Worm (Caenorhabditis elegans) whole organism, mixed stage, embryonic: ENCODE data around the gene Y75D11A.3.
"Not testable (repeated sequence)": the region's sequence is repeated elsewhere in the genome, so short reads cannot be mapped to it uniquely, and the experiment has no call there.

Experiments used
- M03D4.4 ChIP-seq: sonication (generic microtip); optimal IDR thresholded peaks from 2 replicates; lab custom pipeline; 2017; ENCODE audit warnings: mild to moderate bottlenecking, missing genetic modification characterization, missing compliant biosample characterization
- blmp-1 ChIP-seq: fragments of 150-350 bp; optimal IDR thresholded peaks from 2 replicates; lab custom pipeline; 2014; ENCODE audit warnings: missing biosample characterization, missing genetic modification characterization
- ceh-39 ChIP-seq: fragments of 150-350 bp; optimal IDR thresholded peaks from 2 replicates; lab custom pipeline; 2014; ENCODE audit warnings: missing biosample characterization, missing genetic modification characterization
- ceh-83 ChIP-seq: fragments of 200-800 bp; sonication (Bioruptor generic); optimal IDR thresholded peaks from 2 replicates; lab custom pipeline; 2018; ENCODE audit warnings: mild to moderate bottlenecking, missing genetic modification characterization, missing compliant biosample characterization
- ces-1 ChIP-seq: fragments of 150-350 bp; optimal IDR thresholded peaks from 2 replicates; lab custom pipeline; 2014; ENCODE audit warnings: missing biosample characterization, missing genetic modification reagents, missing genetic modification characterization
- cnd-1 ChIP-seq: fragments of 200-800 bp; sonication (Bioruptor generic); optimal IDR thresholded peaks from 2 replicates; lab custom pipeline; 2018; ENCODE audit warnings: mild to moderate bottlenecking, missing genetic modification characterization, missing compliant biosample characterization
- drap-1 ChIP-seq: fragments of 200-800 bp; sonication (Bioruptor generic); optimal IDR thresholded peaks from 3 replicates; lab custom pipeline; 2018; ENCODE audit warnings: mild to moderate bottlenecking, missing genetic modification characterization, missing compliant biosample characterization
- elt-1 ChIP-seq: sonication (generic microtip); optimal IDR thresholded peaks from 2 replicates; lab custom pipeline; 2017; ENCODE audit warnings: missing genetic modification characterization, mild to moderate bottlenecking, missing compliant biosample characterization, antibody characterized with exemption, moderate library complexity, borderline replicate concordance; ENCODE audit not compliant: insufficient read depth
- elt-3 ChIP-seq: fragments of 150-350 bp; optimal IDR thresholded peaks from 2 replicates; lab custom pipeline; 2014; ENCODE audit warnings: missing biosample characterization, missing genetic modification characterization
- flh-1 ChIP-seq: fragments of 200-800 bp; sonication (Bioruptor generic); optimal IDR thresholded peaks from 2 replicates; lab custom pipeline; 2018; ENCODE audit warnings: mild to moderate bottlenecking, missing genetic modification characterization, moderate library complexity, missing compliant biosample characterization
- ham-2 ChIP-seq: fragments of 200-800 bp; sonication (Bioruptor generic); optimal IDR thresholded peaks from 2 replicates; lab custom pipeline; 2018; ENCODE audit warnings: mild to moderate bottlenecking, missing genetic modification characterization, missing compliant biosample characterization
- hlh-1 ChIP-seq: fragments of 150-350 bp; optimal IDR thresholded peaks from 2 replicates; lab custom pipeline; 2014; ENCODE audit warnings: missing biosample characterization, missing genetic modification reagents, missing genetic modification characterization
- lin-13 ChIP-seq: fragments of 150-350 bp; optimal IDR thresholded peaks from 2 replicates; lab custom pipeline; 2014; ENCODE audit warnings: missing biosample characterization, missing genetic modification characterization
- lin-32 ChIP-seq: fragments of 200-800 bp; sonication (Bioruptor generic); optimal IDR thresholded peaks from 2 replicates; lab custom pipeline; 2018; ENCODE audit warnings: mild to moderate bottlenecking, missing genetic modification characterization, missing compliant biosample characterization
- lsy-2 ChIP-seq: fragments of 150-350 bp; optimal IDR thresholded peaks from 2 replicates; lab custom pipeline; 2014; ENCODE audit warnings: missing biosample characterization, missing genetic modification characterization
- mab-5 ChIP-seq: fragments of 150-350 bp; optimal IDR thresholded peaks from 2 replicates; lab custom pipeline; 2014; ENCODE audit warnings: missing biosample characterization, missing genetic modification characterization
- mep-1 ChIP-seq: fragments of 150-350 bp; optimal IDR thresholded peaks from 2 replicates; lab custom pipeline; 2017; ENCODE audit warnings: missing biosample characterization, missing genetic modification reagents, missing genetic modification characterization, inconsistent platforms
- mls-2 ChIP-seq: sonication (generic microtip); optimal IDR thresholded peaks from 2 replicates; lab custom pipeline; 2016; ENCODE audit warnings: mild to moderate bottlenecking, missing genetic modification characterization, moderate library complexity, missing compliant biosample characterization
- nhr-12 ChIP-seq: fragments of 150-350 bp; optimal IDR thresholded peaks from 2 replicates; lab custom pipeline; 2014; ENCODE audit warnings: missing biosample characterization, missing genetic modification characterization
- nhr-2 ChIP-seq: fragments of 150-350 bp; optimal IDR thresholded peaks from 2 replicates; lab custom pipeline; 2014; ENCODE audit warnings: missing biosample characterization, missing genetic modification characterization
- nhr-237 ChIP-seq: fragments of 150-350 bp; optimal IDR thresholded peaks from 2 replicates; lab custom pipeline; 2014; ENCODE audit warnings: missing biosample characterization, missing genetic modification characterization
- nhr-28 ChIP-seq: fragments of 150-350 bp; optimal IDR thresholded peaks from 2 replicates; lab custom pipeline; 2014; ENCODE audit warnings: missing biosample characterization, missing genetic modification characterization
- nhr-76 ChIP-seq: sonication (generic microtip); optimal IDR thresholded peaks from 2 replicates; lab custom pipeline; 2017; ENCODE audit warnings: missing biosample characterization, missing genetic modification characterization
- pha-4 ChIP-seq: fragments of 150-350 bp; optimal IDR thresholded peaks from 2 replicates; lab custom pipeline; 2018; ENCODE audit warnings: missing biosample characterization, missing genetic modification reagents, missing genetic modification characterization
- sptf-1 ChIP-seq: sonication (generic microtip); optimal IDR thresholded peaks from 2 replicates; lab custom pipeline; 2017; ENCODE audit warnings: mild to moderate bottlenecking, missing genetic modification characterization, moderate library complexity, missing compliant biosample characterization
- tbx-8 ChIP-seq: fragments of 200-800 bp; sonication (Bioruptor generic); optimal IDR thresholded peaks from 2 replicates; lab custom pipeline; 2018; ENCODE audit warnings: mild to moderate bottlenecking, missing genetic modification characterization, moderate library complexity, missing compliant biosample characterization
- unc-120 ChIP-seq: sonication (generic microtip); optimal IDR thresholded peaks from 2 replicates; lab custom pipeline; 2017; ENCODE audit warnings: missing genetic modification characterization, missing compliant biosample characterization; ENCODE audit not compliant: poor library complexity, severe bottlenecking
- unc-62 ChIP-seq: fragments of 150-350 bp; optimal IDR thresholded peaks from 2 replicates; lab custom pipeline; 2014; ENCODE audit warnings: missing biosample characterization, missing genetic modification reagents, missing genetic modification characterization
- zip-8 ChIP-seq: fragments of 150-350 bp; optimal IDR thresholded peaks from 2 replicates; lab custom pipeline; 2014; ENCODE audit warnings: missing biosample characterization, missing genetic modification characterization
- ztf-11 ChIP-seq: fragments of 150-350 bp; optimal IDR thresholded peaks from 2 replicates; lab custom pipeline; 2014; ENCODE audit warnings: missing biosample characterization, missing genetic modification characterization

The Y75D11A.3 gene

DNA sequence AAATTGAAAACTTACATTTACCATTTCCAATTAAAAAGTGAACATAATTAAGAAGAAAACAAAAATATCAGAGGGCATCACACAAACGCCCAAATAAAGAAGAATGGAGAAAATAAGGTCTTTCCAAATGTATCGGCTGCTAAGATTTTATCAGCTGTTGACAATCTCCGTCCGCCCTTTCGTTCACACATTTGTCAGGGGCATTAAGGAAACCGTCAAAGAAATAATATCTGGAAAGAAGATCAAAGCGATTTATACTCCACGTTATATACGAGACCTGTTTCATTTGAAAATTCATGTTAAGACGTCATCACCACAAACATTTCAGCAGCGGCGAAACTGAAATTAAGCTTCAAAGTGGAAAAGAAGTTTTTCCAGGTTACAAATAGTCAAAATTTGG lies 33.5 kb downstream of the Y75D11A.3 start, which contains the start of gene fbxa-52:
Gene fbxa-52 (minus strand): TSS at position 101 of the 400 bp plus-strand sequence.
- TF ChIP-seq nhr-237 (tag; lab: Kevin White, UChicago) (no peak), nhr-76 (tag; lab: Kevin White, UChicago) (no peak), unc-62 (GFP tag; lab: Kevin White, UChicago) (no peak), drap-1 (GFP tag; lab: Kevin White, UChicago) (no peak), nhr-2 (tag; lab: Kevin White, UChicago) (no peak)

DNA sequence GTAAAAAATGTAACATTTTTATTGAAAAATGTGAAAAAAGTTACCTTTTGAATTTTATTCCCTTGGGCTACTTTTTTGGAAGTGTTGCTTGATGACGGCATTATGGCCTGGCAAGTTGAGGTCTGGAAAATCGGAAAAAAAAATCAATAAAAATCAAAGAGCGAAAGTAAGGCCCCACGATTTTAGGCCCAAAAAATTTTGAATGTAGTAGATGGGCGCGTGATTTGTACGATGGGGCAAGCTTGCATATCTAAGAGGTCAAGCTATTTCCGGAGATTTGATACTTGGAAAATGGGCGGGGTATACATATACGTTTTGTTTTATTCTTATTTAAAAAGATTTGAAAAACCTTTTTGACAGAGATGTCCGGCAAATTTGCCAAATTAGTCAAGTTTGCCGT lies 39.5 kb downstream of the Y75D11A.3 start, which contains the start of gene F07G6.5:
Gene F07G6.5 (minus strand): TSS at position 101 of the 400 bp plus-strand sequence.
- TF ChIP-seq tbx-8 (GFP tag; lab: Kevin White, UChicago), result no peak
- TF ChIP-seq unc-120, result no peak
- TF ChIP-seq cnd-1, result no peak
- no peak for TF ChIP-seq ztf-11 (tag; lab: Kevin White, UChicago)
- no peak for TF ChIP-seq elt-1 (tag; lab: Kevin White, UChicago)
- TF ChIP-seq nhr-28, result no peak
- no peak for TF ChIP-seq mab-5 (tag; lab: Kevin White, UChicago)
- TF ChIP-seq mls-2 (tag; lab: Kevin White, UChicago), result no peak
- no peak for TF ChIP-seq lin-13 (tag; lab: Kevin White, UChicago)
- no peak for TF ChIP-seq sptf-1 (tag; lab: Kevin White, UChicago)
- TF ChIP-seq blmp-1 (tag; lab: Kevin White, UChicago), result no peak
- TF ChIP-seq M03D4.4, result no peak
- TF ChIP-seq ceh-83 (GFP tag; lab: Kevin White, UChicago), result no peak
- TF ChIP-seq zip-8, result no peak
- no peak for TF ChIP-seq flh-1 (GFP tag; lab: Kevin White, UChicago)
- no peak for TF ChIP-seq nhr-2 (tag; lab: Kevin White, UChicago)
- no peak for TF ChIP-seq ham-2 (GFP tag; lab: Kevin White, UChicago)
- TF ChIP-seq lin-32, result no peak
- no peak for TF ChIP-seq nhr-12 (tag; lab: Kevin White, UChicago)
- TF ChIP-seq, all 35 proteins: peak for 0

DNA sequence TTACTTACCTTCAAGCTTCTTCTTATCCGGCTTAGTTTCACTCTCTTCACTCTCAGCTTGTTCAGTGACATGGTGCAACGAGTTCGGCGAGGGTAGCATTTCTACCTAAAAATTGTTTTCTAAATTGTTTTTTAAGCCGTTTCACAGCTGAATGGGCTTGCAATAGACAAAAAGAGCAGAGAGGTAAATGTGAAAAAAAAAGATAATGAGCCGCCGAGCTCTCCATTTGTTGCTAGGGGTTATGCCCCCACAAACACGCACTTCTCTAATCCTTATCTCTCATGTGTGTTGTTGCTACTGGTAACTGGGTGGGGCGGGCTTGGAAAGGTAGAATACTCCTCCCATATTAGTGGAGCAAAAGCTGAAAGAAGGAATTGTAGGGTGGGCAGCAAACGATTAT lies 42.2 kb downstream of the Y75D11A.3 start, which contains the start of gene C36C9.5:
Gene C36C9.5 (minus strand): TSS at position 101 of the 400 bp plus-strand sequence.
- no peak for TF ChIP-seq mab-5 (tag; lab: Kevin White, UChicago)

DNA sequence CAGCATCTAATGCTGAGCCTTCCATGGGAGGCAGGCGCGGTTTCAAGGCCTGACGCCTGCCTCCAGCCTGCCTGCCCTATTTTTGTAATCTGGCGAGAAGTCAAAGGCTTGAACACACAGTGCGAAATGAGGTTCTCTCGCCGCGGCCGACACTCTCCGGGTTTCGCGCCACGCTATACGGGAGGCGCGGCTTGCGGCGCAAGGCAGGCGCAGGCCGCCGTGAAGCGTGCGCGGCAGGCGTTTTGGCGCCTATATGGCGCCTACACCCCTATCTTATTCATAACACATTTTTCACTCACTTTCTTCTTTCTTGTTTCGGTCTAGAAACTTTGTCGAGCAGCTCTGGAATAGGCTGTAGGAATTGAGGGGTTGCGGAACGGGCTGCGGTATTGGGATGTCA lies 43.0 kb downstream of the Y75D11A.3 start:
- TF ChIP-seq pha-4 (no peak), ceh-83 (GFP tag; lab: Kevin White, UChicago) (no peak), mep-1 (tag; lab: Kevin White, UChicago) (no peak), elt-1 (tag; lab: Kevin White, UChicago) (no peak), mls-2 (tag; lab: Kevin White, UChicago) (no peak), elt-3 (tag; lab: Kevin White, UChicago) (no peak), hlh-1 (tag; lab: Kevin White, UChicago) (no peak), nhr-2 (tag; lab: Kevin White, UChicago) (no peak), tbx-8 (GFP tag; lab: Kevin White, UChicago) (no peak), flh-1 (GFP tag; lab: Kevin White, UChicago) (no peak), ztf-11 (tag; lab: Kevin White, UChicago) (no peak), mab-5 (tag; lab: Kevin White, UChicago) (no peak), nhr-12 (tag; lab: Kevin White, UChicago) (no peak), unc-120 (no peak), zip-8 (no peak)

ce11 chrX:1698476-1698875 lies 47.5 kb downstream of the Y75D11A.3 start:
- TF ChIP-seq mls-2 (tag; lab: Kevin White, UChicago), result no peak
- TF ChIP-seq mep-1 (tag; lab: Kevin White, UChicago), result no peak
- no peak for TF ChIP-seq lin-13 (tag; lab: Kevin White, UChicago)
- TF ChIP-seq nhr-76 (tag; lab: Kevin White, UChicago), result no peak
- TF ChIP-seq ceh-39 (tag; lab: Kevin White, UChicago), result no peak
- TF ChIP-seq flh-1 (GFP tag; lab: Kevin White, UChicago), result no peak
- no peak for TF ChIP-seq ces-1 (GFP tag; lab: Kevin White, UChicago)

ce11 chrX:1696879-1697278 lies 49.1 kb downstream of the Y75D11A.3 start, which contains the start of gene C36C9.4:
Gene C36C9.4, minus strand, starts transcription at chrX:1696979.
- not testable (repeated sequence) for TF ChIP-seq elt-3, lsy-2, nhr-2 (tag; lab: Kevin White, UChicago)
